Worm (Caenorhabditis elegans) whole organism, L4 larva: ENCODE data around the gene str-225.

Source experiments
- F37D6.2 ChIP-seq: sonication (generic microtip); optimal IDR thresholded peaks from 2 replicates; lab custom pipeline; 2016; ENCODE audit warnings: mild to moderate bottlenecking, missing genetic modification characterization, missing compliant biosample characterization
- F49E8.2 ChIP-seq: sonication (generic microtip); optimal IDR thresholded peaks from 2 replicates; lab custom pipeline; 2016; ENCODE audit warnings: missing compliant biosample characterization, mild to moderate bottlenecking, missing genetic modification characterization, borderline replicate concordance
- R02D3.7 ChIP-seq: fragments of 150-350 bp; sonication (generic microtip); optimal IDR thresholded peaks from 3 replicates; lab custom pipeline; 2014; ENCODE audit warnings: missing biosample characterization, missing genetic modification characterization
- T26A8.4 ChIP-seq: fragments of 200-800 bp; sonication (Bioruptor generic); IDR thresholded peaks from 2 replicates; pipeline ENCODE4 v1.3.6; 2022; ENCODE audit warnings: missing genetic modification characterization, missing compliant biosample characterization
- Y105C5A.15 ChIP-seq: fragments of 200-800 bp; sonication (Bioruptor generic); IDR thresholded peaks from 2 replicates; pipeline ENCODE4 v1.3.6; 2022; ENCODE audit warnings: missing genetic modification characterization, missing compliant biosample characterization
- Y5F2A.4 ChIP-seq: fragments of 200-800 bp; sonication (Bioruptor generic); optimal IDR thresholded peaks from 2 replicates; lab custom pipeline; 2018; ENCODE audit warnings: mild to moderate bottlenecking, missing genetic modification characterization, missing compliant biosample characterization
- aha-1 ChIP-seq: fragments of 150-350 bp; peaks from one replicate; lab custom pipeline; 2014; ENCODE audit warnings: missing biosample characterization, missing genetic modification characterization
- aly-2 ChIP-seq: sonication (generic microtip); optimal IDR thresholded peaks from 2 replicates; lab custom pipeline; 2018; ENCODE audit warnings: missing biosample characterization, missing genetic modification characterization
- arid-1 ChIP-seq: fragments of 200-800 bp; sonication (Bioruptor generic); conservative IDR thresholded peaks from 2 replicates; pipeline ENCODE4 v1.3.6; 2022; ENCODE audit warnings: missing genetic modification reagents, missing genetic modification characterization, missing compliant biosample characterization
- attf-4 ChIP-seq: sonication (generic microtip); optimal IDR thresholded peaks from 3 replicates; lab custom pipeline; 2017; ENCODE audit warnings: missing biosample characterization, missing genetic modification characterization
- ceh-28 ChIP-seq: fragments of 150-350 bp; optimal IDR thresholded peaks from 2 replicates; lab custom pipeline; 2014; ENCODE audit warnings: missing biosample characterization, missing genetic modification reagents, missing genetic modification characterization
- ceh-44 ChIP-seq: fragments of 200-800 bp; sonication (Bioruptor generic); IDR thresholded peaks from 2 replicates; pipeline ENCODE4 v1.3.6; 2022; ENCODE audit warnings: missing genetic modification reagents, missing genetic modification characterization, missing compliant biosample characterization
- ceh-62 ChIP-seq: sonication (generic microtip); optimal IDR thresholded peaks from 2 replicates; lab custom pipeline; 2017; ENCODE audit warnings: missing biosample characterization, missing genetic modification characterization
- ces-1 ChIP-seq: fragments of 150-350 bp; sonication (generic microtip); optimal IDR thresholded peaks from 4 replicates; lab custom pipeline; 2014; ENCODE audit warnings: missing biosample characterization, missing genetic modification reagents, missing genetic modification characterization
- ctbp-1 ChIP-seq: fragments of 200-800 bp; sonication (Bioruptor generic); IDR thresholded peaks from 2 replicates; pipeline ENCODE4 v1.3.6; 2022; ENCODE audit warnings: missing genetic modification reagents, missing genetic modification characterization, missing compliant biosample characterization
- dpl-1 ChIP-seq: fragments of 150-350 bp; optimal IDR thresholded peaks from 2 replicates; lab custom pipeline; 2014; ENCODE audit warnings: missing biosample characterization, missing genetic modification reagents, missing genetic modification characterization
- duxl-1 ChIP-seq: sonication (generic microtip); optimal IDR thresholded peaks from 2 replicates; lab custom pipeline; 2016; ENCODE audit warnings: mild to moderate bottlenecking, missing genetic modification characterization, moderate library complexity, missing compliant biosample characterization; ENCODE audit not compliant: poor library complexity
- fos-1 ChIP-seq: fragments of 150-350 bp; optimal IDR thresholded peaks from 2 replicates; lab custom pipeline; 2014; ENCODE audit warnings: missing biosample characterization, missing genetic modification characterization
- hlh-30 ChIP-seq: sonication (generic microtip); optimal IDR thresholded peaks from 2 replicates; lab custom pipeline; 2017; ENCODE audit warnings: antibody characterized with exemption, mild to moderate bottlenecking, missing genetic modification characterization, missing compliant biosample characterization; ENCODE audit not compliant: insufficient read depth
- jun-1 ChIP-seq: fragments of 150-350 bp; optimal IDR thresholded peaks from 2 replicates; lab custom pipeline; 2014; ENCODE audit warnings: missing biosample characterization, missing genetic modification reagents, missing genetic modification characterization
- lin-1 ChIP-seq: fragments of 200-800 bp; sonication (Bioruptor generic); IDR thresholded peaks from 2 replicates; pipeline ENCODE4 v1.3.6; 2022; ENCODE audit warnings: missing genetic modification reagents, missing genetic modification characterization, missing compliant biosample characterization
- lin-15B ChIP-seq: fragments of 150-350 bp; sonication (generic microtip); optimal IDR thresholded peaks from 3 replicates; lab custom pipeline; 2014; ENCODE audit warnings: missing biosample characterization, missing genetic modification characterization
- madf-9 ChIP-seq: fragments of 200-800 bp; sonication (Bioruptor generic); conservative IDR thresholded peaks from 2 replicates; pipeline ENCODE4 v1.3.6; 2022; ENCODE audit warnings: missing genetic modification reagents, missing genetic modification characterization, missing compliant biosample characterization
- mdt-29 ChIP-seq: fragments of 200-800 bp; sonication (Bioruptor generic); IDR thresholded peaks from 2 replicates; pipeline ENCODE4 v1.3.6; 2022; ENCODE audit warnings: missing genetic modification reagents, missing genetic modification characterization, missing compliant biosample characterization
- mes-2 ChIP-seq: sonication (generic microtip); optimal IDR thresholded peaks from 2 replicates; lab custom pipeline; 2016; ENCODE audit warnings: missing genotype, mild to moderate bottlenecking, missing genetic modification characterization, missing compliant biosample characterization; ENCODE audit not compliant: poor library complexity, severe bottlenecking
- nhr-102 ChIP-seq: sonication (generic microtip); optimal IDR thresholded peaks from 2 replicates; lab custom pipeline; 2016; ENCODE audit warnings: mild to moderate bottlenecking, missing genetic modification characterization, moderate library complexity, missing compliant biosample characterization
- nhr-111 ChIP-seq: fragments of 200-800 bp; sonication (Bioruptor generic); optimal IDR thresholded peaks from 2 replicates; lab custom pipeline; 2018; ENCODE audit warnings: mild to moderate bottlenecking, missing genetic modification characterization, missing compliant biosample characterization
- nhr-237 ChIP-seq: sonication (generic microtip); optimal IDR thresholded peaks from 2 replicates; lab custom pipeline; 2017; ENCODE audit warnings: missing biosample characterization, missing genetic modification characterization
- nhr-25 ChIP-seq: sonication (generic microtip); optimal IDR thresholded peaks from 2 replicates; lab custom pipeline; 2017; ENCODE audit warnings: missing genetic modification characterization, mild to moderate bottlenecking, missing compliant biosample characterization, antibody characterized with exemption, moderate library complexity, borderline replicate concordance; ENCODE audit not compliant: insufficient read depth
- nhr-48 ChIP-seq: sonication (generic microtip); optimal IDR thresholded peaks from 2 replicates; lab custom pipeline; 2016; ENCODE audit warnings: mild to moderate bottlenecking, missing genetic modification characterization, missing compliant biosample characterization
- nhr-6 ChIP-seq: fragments of 150-350 bp; optimal IDR thresholded peaks from 2 replicates; lab custom pipeline; 2014; ENCODE audit warnings: missing biosample characterization, missing genetic modification characterization
- skn-1 ChIP-seq: fragments of 150-350 bp; optimal IDR thresholded peaks from 2 replicates; lab custom pipeline; 2014; ENCODE audit warnings: missing biosample characterization, missing genetic modification characterization
- tra-1 ChIP-seq: fragments of 200-800 bp; sonication (Bioruptor generic); IDR thresholded peaks from 2 replicates; pipeline ENCODE4 v1.3.6; 2022; ENCODE audit warnings: missing genetic modification reagents, missing genetic modification characterization, missing compliant biosample characterization
- zfp-3 ChIP-seq: fragments of 200-800 bp; sonication (Bioruptor generic); conservative IDR thresholded peaks from 2 replicates; pipeline ENCODE4 v1.3.6; 2022; ENCODE audit warnings: missing genetic modification reagents, missing genetic modification characterization, missing compliant biosample characterization
- zip-11 ChIP-seq: fragments of 200-800 bp; sonication (Bioruptor generic); IDR thresholded peaks from 2 replicates; pipeline ENCODE4 v1.3.6; 2022; ENCODE audit warnings: missing genetic modification characterization, missing compliant biosample characterization
- zip-2 ChIP-seq: fragments of 150-350 bp; optimal IDR thresholded peaks from 2 replicates; lab custom pipeline; 2014; ENCODE audit warnings: missing biosample characterization, missing genetic modification characterization

str-225 gene

DNA sequence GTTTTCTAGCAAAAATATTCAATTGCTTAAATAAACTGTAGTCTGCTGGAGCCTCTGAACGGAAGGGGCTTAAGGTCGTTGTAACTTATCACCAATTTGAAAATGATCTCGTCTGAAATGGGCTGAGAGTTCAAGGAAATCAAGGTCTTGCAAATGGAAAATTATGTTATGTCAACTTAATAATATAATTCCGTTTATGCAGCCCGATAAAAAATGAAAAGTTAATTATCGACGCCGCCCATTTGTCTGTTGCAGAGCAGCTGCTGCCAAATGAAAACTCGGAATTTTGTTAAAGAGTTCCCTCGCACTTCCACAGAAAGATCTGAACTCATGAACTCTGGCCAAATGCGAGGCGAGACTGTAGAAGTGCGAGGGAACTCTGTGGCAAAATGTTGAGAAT is 33.5 kb downstream of the str-225 start, which contains the start of gene srbc-67:
Gene srbc-67 (minus strand): TSS at position 101 of the 400 bp plus-strand sequence.
- TF ChIP-seq T26A8.4 (GFP tag; lab: Robert Waterston, UW) (no peak), nhr-25 (tag; lab: Kevin White, UChicago) (no peak), arid-1 (GFP tag; lab: Robert Waterston, UW) (no peak), aha-1 (tag; lab: Kevin White, UChicago) (peak; percentile 29)

DNA sequence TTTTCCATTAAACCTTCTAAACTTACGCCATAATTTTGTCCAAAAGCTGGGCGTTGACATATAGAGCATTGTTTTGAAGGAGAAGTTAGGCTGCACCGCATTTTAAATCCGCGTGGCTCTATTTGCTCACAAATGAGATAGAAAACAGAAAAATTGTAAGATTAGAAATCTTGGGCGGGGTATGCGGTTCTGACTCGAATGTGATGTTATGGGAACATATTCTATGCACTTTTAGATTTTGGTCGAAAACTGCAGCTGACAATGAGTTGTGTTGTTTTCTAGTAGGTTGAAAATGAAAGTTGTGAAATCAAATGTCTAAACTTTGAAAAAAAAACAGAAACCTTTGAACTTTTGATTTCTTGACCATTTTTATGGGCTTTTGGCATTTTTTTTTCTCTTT is 35.7 kb downstream of the str-225 start, which contains the start of gene nhr-222:
Gene nhr-222 (minus strand): TSS at position 101 of the 400 bp plus-strand sequence.
- no peak for TF ChIP-seq nhr-102 (tag; lab: Kevin White, UChicago)
- TF ChIP-seq tra-1: no peak
- TF ChIP-seq lin-15B (tag; lab: Kevin White, UChicago): no peak
- no peak for TF ChIP-seq duxl-1
- TF ChIP-seq ceh-44: no peak
- TF ChIP-seq Y5F2A.4 (GFP tag; lab: Kevin White, UChicago): no peak
- TF ChIP-seq ceh-28 (tag; lab: Kevin White, UChicago): no peak
- TF ChIP-seq zip-11: no peak
- no peak for TF ChIP-seq nhr-6 (tag; lab: Kevin White, UChicago)
- no peak for TF ChIP-seq zip-2
- TF ChIP-seq ctbp-1 (GFP tag; lab: Robert Waterston, UW): no peak
- no peak for TF ChIP-seq mdt-29 (GFP tag; lab: Robert Waterston, UW)
- no peak for TF ChIP-seq fos-1 (tag; lab: Kevin White, UChicago)
- TF ChIP-seq nhr-237: no peak
- no peak for TF ChIP-seq zfp-3 (GFP tag; lab: Robert Waterston, UW)
- TF ChIP-seq dpl-1 (GFP tag; lab: Kevin White, UChicago): no peak
- TF ChIP-seq aha-1 (tag; lab: Kevin White, UChicago): no peak
- TF ChIP-seq jun-1 (tag; lab: Kevin White, UChicago): no peak
- TF ChIP-seq mes-2: no peak

DNA sequence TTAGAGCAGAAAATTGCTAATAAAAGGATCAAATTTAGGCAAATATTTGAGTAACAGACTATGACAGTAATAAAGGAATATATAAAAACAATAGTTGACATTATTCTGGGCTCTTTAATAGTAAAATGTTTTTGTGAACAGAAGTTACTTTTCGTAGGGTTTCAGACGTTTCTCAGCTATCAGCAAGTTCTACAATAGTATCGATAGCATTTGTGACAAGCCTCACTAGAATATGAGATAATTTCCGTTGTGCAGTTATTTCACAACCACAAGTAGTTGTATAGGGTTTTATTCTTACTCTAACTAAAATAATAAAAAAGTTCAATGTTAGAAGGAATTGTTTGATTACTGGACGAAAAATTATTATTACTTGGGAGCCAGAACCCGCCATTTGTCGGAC is 38.9 kb downstream of the str-225 start, which contains the start of gene srbc-68:
Gene srbc-68 (minus strand): TSS at position 101 of the 400 bp plus-strand sequence.
- TF ChIP-seq lin-15B (tag; lab: Kevin White, UChicago) (no peak), F49E8.2 (tag; lab: Kevin White, UChicago) (no peak), aly-2 (tag; lab: Kevin White, UChicago) (no peak), hlh-30 (tag; lab: Kevin White, UChicago) (no peak), F37D6.2 (tag; lab: Kevin White, UChicago) (no peak), madf-9 (GFP tag; lab: Robert Waterston, UW) (no peak), lin-1 (GFP tag; lab: Robert Waterston, UW) (no peak)
- TF ChIP-seq, all 104 proteins: peak for 0

DNA sequence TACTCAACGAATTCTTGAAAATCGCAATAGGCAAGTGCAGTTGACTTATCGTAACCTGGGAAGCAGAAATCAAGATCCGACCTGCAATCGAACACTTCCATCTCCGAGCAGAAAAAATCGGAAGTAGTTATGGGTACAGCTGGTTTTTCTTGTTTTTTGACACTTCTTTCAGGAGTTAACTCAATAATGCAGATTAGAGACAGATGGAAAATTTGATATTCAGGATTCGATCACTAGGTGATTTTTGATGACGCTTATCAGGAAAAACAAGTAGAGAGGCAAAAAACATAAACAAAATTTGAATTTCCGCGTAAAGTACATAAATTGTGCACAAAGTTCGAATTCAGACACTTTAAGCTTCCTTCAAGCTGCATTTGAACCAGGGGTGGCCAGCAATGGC is 41.2 kb downstream of the str-225 start, which contains the start of gene srw-130:
Gene srw-130 (minus strand): TSS at position 101 of the 400 bp plus-strand sequence.
- TF ChIP-seq nhr-48: no peak
- TF ChIP-seq nhr-102 (tag; lab: Kevin White, UChicago): no peak
- TF ChIP-seq skn-1 (tag; lab: Kevin White, UChicago): no peak
- no peak for TF ChIP-seq R02D3.7 (tag; lab: Kevin White, UChicago)
- no peak for TF ChIP-seq nhr-111 (GFP tag; lab: Kevin White, UChicago)
- TF ChIP-seq attf-4 (tag; lab: Kevin White, UChicago): no peak
- TF ChIP-seq ces-1 (GFP tag; lab: Kevin White, UChicago): no peak
- TF ChIP-seq ceh-28 (tag; lab: Kevin White, UChicago): no peak
- no peak for TF ChIP-seq Y105C5A.15 (GFP tag; lab: Robert Waterston, UW)
- TF ChIP-seq ceh-62 (tag; lab: Kevin White, UChicago): no peak
